Worm (Caenorhabditis elegans) whole organism, late embryonic: ENCODE results near the gene F38B2.6.

Source experiments
- C08G9.2 ChIP-seq: sonication (generic microtip); optimal IDR thresholded peaks from 2 replicates; lab custom pipeline; 2016; ENCODE audit warnings: mild to moderate bottlenecking, missing genetic modification characterization, moderate library complexity, missing compliant biosample characterization
- T23F11.4 ChIP-seq: fragments of 200-800 bp; sonication (Bioruptor generic); optimal IDR thresholded peaks from 2 replicates; lab custom pipeline; 2018; ENCODE audit warnings: mild to moderate bottlenecking, missing genetic modification characterization, missing compliant biosample characterization
- ama-1 ChIP-seq: fragments of 150-350 bp; optimal IDR thresholded peaks from 2 replicates; lab custom pipeline; 2014
- ceh-14 ChIP-seq: sonication (generic microtip); optimal IDR thresholded peaks from 2 replicates; lab custom pipeline; 2016; ENCODE audit warnings: missing genotype, missing genetic modification characterization, missing compliant biosample characterization
- ceh-2 ChIP-seq: sonication (generic microtip); optimal IDR thresholded peaks from 2 replicates; lab custom pipeline; 2016; ENCODE audit warnings: missing genotype, missing genetic modification characterization, missing compliant biosample characterization
- ceh-30 ChIP-seq: fragments of 150-350 bp; optimal IDR thresholded peaks from 2 replicates; lab custom pipeline; 2014; ENCODE audit warnings: missing biosample characterization, missing genetic modification characterization
- ceh-34 ChIP-seq: sonication (generic microtip); optimal IDR thresholded peaks from 2 replicates; lab custom pipeline; 2016; ENCODE audit warnings: mild to moderate bottlenecking, missing genetic modification characterization, missing compliant biosample characterization
- ceh-45 ChIP-seq: fragments of 200-800 bp; sonication (Bioruptor generic); IDR thresholded peaks from 2 replicates; pipeline ENCODE4 v1.3.6; 2022; ENCODE audit warnings: missing genetic modification reagents, missing genetic modification characterization, missing compliant biosample characterization
- ceh-48 ChIP-seq: sonication (generic microtip); optimal IDR thresholded peaks from 2 replicates; lab custom pipeline; 2016; ENCODE audit warnings: missing genetic modification characterization, inconsistent platforms, missing compliant biosample characterization
- ceh-9 ChIP-seq: sonication (generic microtip); optimal IDR thresholded peaks from 2 replicates; lab custom pipeline; 2016; ENCODE audit warnings: mild to moderate bottlenecking, missing genetic modification characterization, inconsistent platforms, missing compliant biosample characterization
- dmd-4 ChIP-seq: sonication (generic microtip); optimal IDR thresholded peaks from 2 replicates; lab custom pipeline; 2016; ENCODE audit warnings: borderline replicate concordance, missing genetic modification characterization, missing compliant biosample characterization
- dve-1 ChIP-seq: sonication (generic microtip); optimal IDR thresholded peaks from 2 replicates; lab custom pipeline; 2017; ENCODE audit warnings: antibody characterized with exemption, mild to moderate bottlenecking, missing genetic modification characterization, missing compliant biosample characterization
- ets-4 ChIP-seq: sonication (generic microtip); optimal IDR thresholded peaks from 2 replicates; lab custom pipeline; 2016; ENCODE audit warnings: missing genetic modification characterization, missing compliant biosample characterization
- fkh-10 ChIP-seq: fragments of 150-350 bp; optimal IDR thresholded peaks from 2 replicates; lab custom pipeline; 2014; ENCODE audit warnings: missing biosample characterization, missing genetic modification reagents, missing genetic modification characterization
- hlh-13 ChIP-seq: fragments of 200-800 bp; sonication (Bioruptor generic); optimal IDR thresholded peaks from 2 replicates; lab custom pipeline; 2018; ENCODE audit warnings: mild to moderate bottlenecking, missing genetic modification characterization, missing compliant biosample characterization
- hlh-15 ChIP-seq: sonication (generic microtip); optimal IDR thresholded peaks from 2 replicates; lab custom pipeline; 2016; ENCODE audit warnings: missing genetic modification characterization, missing compliant biosample characterization
- hlh-30 ChIP-seq: sonication (generic microtip); optimal IDR thresholded peaks from 2 replicates; lab custom pipeline; 2017; ENCODE audit warnings: antibody characterized with exemption, missing genetic modification characterization, missing compliant biosample characterization; ENCODE audit not compliant: insufficient read depth
- hlh-6 ChIP-seq: sonication (generic microtip); optimal IDR thresholded peaks from 2 replicates; lab custom pipeline; 2016; ENCODE audit warnings: missing genotype, missing genetic modification characterization, missing compliant biosample characterization
- hlh-8 ChIP-seq: sonication (generic microtip); optimal IDR thresholded peaks from 2 replicates; lab custom pipeline; 2016; ENCODE audit warnings: missing genotype, missing genetic modification characterization, missing compliant biosample characterization
- lim-6 ChIP-seq: sonication (generic microtip); optimal IDR thresholded peaks from 2 replicates; lab custom pipeline; 2016; ENCODE audit warnings: missing genetic modification characterization, missing compliant biosample characterization
- mec-3 ChIP-seq: sonication (generic microtip); optimal IDR thresholded peaks from 2 replicates; lab custom pipeline; 2016; ENCODE audit warnings: borderline replicate concordance, missing genetic modification characterization, missing compliant biosample characterization
- nfya-1 ChIP-seq: sonication (generic microtip); optimal IDR thresholded peaks from 2 replicates; lab custom pipeline; 2017; ENCODE audit warnings: missing genetic modification characterization, mild to moderate bottlenecking, missing compliant biosample characterization, antibody characterized with exemption, moderate library complexity
- npax-4 ChIP-seq: sonication (generic microtip); optimal IDR thresholded peaks from 2 replicates; lab custom pipeline; 2016; ENCODE audit warnings: missing genetic modification characterization, missing compliant biosample characterization
- pat-9 ChIP-seq: fragments of 200-800 bp; sonication (Bioruptor generic); optimal IDR thresholded peaks from 2 replicates; lab custom pipeline; 2018; ENCODE audit warnings: mild to moderate bottlenecking, missing genetic modification characterization, moderate library complexity, missing compliant biosample characterization
- pha-2 ChIP-seq: sonication (generic microtip); optimal IDR thresholded peaks from 2 replicates; lab custom pipeline; 2017; ENCODE audit warnings: mild to moderate bottlenecking, missing genetic modification characterization, missing compliant biosample characterization
- pha-4 ChIP-seq: fragments of 150-350 bp; optimal IDR thresholded peaks from 2 replicates; lab custom pipeline; 2018; ENCODE audit warnings: missing biosample characterization, missing genetic modification reagents, missing genetic modification characterization
- pqm-1 ChIP-seq: sonication (generic microtip); optimal IDR thresholded peaks from 2 replicates; lab custom pipeline; 2016; ENCODE audit warnings: missing genetic modification characterization, missing compliant biosample characterization
- ref-2 ChIP-seq: sonication (generic microtip); optimal IDR thresholded peaks from 2 replicates; lab custom pipeline; 2016; ENCODE audit warnings: missing genetic modification characterization, missing compliant biosample characterization
- rnt-1 ChIP-seq: sonication (generic microtip); optimal IDR thresholded peaks from 2 replicates; lab custom pipeline; 2016; ENCODE audit warnings: missing genetic modification characterization, missing compliant biosample characterization
- sdc-2 ChIP-seq: sonication (generic microtip); optimal IDR thresholded peaks from 2 replicates; lab custom pipeline; 2016; ENCODE audit warnings: missing genotype, missing genetic modification characterization, missing compliant biosample characterization
- sox-2 ChIP-seq: fragments of 200-800 bp; sonication (Bioruptor generic); IDR thresholded peaks from 2 replicates; pipeline ENCODE4 v1.3.6; 2022; ENCODE audit warnings: missing genetic modification reagents, missing genetic modification characterization, missing compliant biosample characterization
- tbx-2 ChIP-seq: sonication (generic microtip); optimal IDR thresholded peaks from 2 replicates; lab custom pipeline; 2016; ENCODE audit warnings: missing genetic modification characterization, missing compliant biosample characterization
- tbx-7 ChIP-seq: sonication (generic microtip); optimal IDR thresholded peaks from 2 replicates; lab custom pipeline; 2016; ENCODE audit warnings: missing genotype, missing genetic modification characterization, missing compliant biosample characterization
- unc-42 ChIP-seq: sonication (generic microtip); optimal IDR thresholded peaks from 2 replicates; lab custom pipeline; 2016; ENCODE audit warnings: missing genotype, missing genetic modification characterization, missing compliant biosample characterization
- unc-55 ChIP-seq: sonication (generic microtip); optimal IDR thresholded peaks from 2 replicates; lab custom pipeline; 2017; ENCODE audit warnings: missing biosample characterization, missing genetic modification reagents, missing genetic modification characterization
- unc-86 ChIP-seq: sonication (generic microtip); optimal IDR thresholded peaks from 2 replicates; lab custom pipeline; 2016; ENCODE audit warnings: missing genetic modification characterization, missing compliant biosample characterization

The F38B2.6 gene

DNA sequence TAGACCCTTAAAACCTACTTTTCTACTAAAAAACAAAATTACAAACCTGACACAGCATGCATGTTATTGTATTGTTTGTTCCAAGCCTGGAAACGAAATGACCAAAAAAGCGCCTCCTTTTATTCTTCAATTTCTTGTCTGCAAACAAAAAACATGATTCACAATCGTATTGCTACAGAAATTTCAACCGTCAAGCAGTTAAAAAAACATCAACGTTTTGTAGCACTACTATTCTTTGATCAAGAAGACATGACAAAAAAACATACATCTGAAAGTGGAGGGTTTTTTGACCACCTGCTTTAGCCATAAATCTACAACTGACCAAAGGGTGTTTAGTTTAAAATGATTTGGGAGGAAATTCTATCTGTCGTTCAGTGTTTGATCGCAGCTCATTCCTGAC is at the start of gene F38B2.6:
F38B2.6 (minus strand) TSS at position 101 of the 400 bp plus-strand sequence.
- no peak for TF ChIP-seq tbx-2 (tag; lab: Kevin White, UChicago)
- TF ChIP-seq hlh-8 (tag; lab: Kevin White, UChicago): no peak
- no peak for TF ChIP-seq rnt-1 (tag; lab: Kevin White, UChicago)
- no peak for TF ChIP-seq pqm-1 (tag; lab: Kevin White, UChicago)
- no peak for TF ChIP-seq npax-4
- TF ChIP-seq fkh-10 (GFP tag; lab: Kevin White, UChicago): no peak
- TF ChIP-seq lim-6 (tag; lab: Kevin White, UChicago): no peak
- no peak for TF ChIP-seq ceh-9 (tag; lab: Kevin White, UChicago)
- TF ChIP-seq hlh-6 (tag; lab: Kevin White, UChicago): no peak
- TF ChIP-seq, all 69 proteins: peak for 0

ce11 chrX:11329424-11329823 is 48.4 kb upstream of the F38B2.6 start, which contains the start of gene npr-9:
TSS of gene npr-9 (plus strand) at chrX:11329724.
- TF ChIP-seq nfya-1 (tag; lab: Kevin White, UChicago): no peak
- TF ChIP-seq ceh-34 (tag; lab: Kevin White, UChicago): no peak
- no peak for TF ChIP-seq pat-9 (tag; lab: Kevin White, UChicago)
- TF ChIP-seq hlh-13 (GFP tag; lab: Kevin White, UChicago): no peak
- no peak for TF ChIP-seq unc-86 (tag; lab: Kevin White, UChicago)
- TF ChIP-seq unc-42: no peak
- TF ChIP-seq ceh-2: no peak
- no peak for TF ChIP-seq lim-6 (tag; lab: Kevin White, UChicago)
- TF ChIP-seq mec-3 (tag; lab: Kevin White, UChicago): no peak

DNA sequence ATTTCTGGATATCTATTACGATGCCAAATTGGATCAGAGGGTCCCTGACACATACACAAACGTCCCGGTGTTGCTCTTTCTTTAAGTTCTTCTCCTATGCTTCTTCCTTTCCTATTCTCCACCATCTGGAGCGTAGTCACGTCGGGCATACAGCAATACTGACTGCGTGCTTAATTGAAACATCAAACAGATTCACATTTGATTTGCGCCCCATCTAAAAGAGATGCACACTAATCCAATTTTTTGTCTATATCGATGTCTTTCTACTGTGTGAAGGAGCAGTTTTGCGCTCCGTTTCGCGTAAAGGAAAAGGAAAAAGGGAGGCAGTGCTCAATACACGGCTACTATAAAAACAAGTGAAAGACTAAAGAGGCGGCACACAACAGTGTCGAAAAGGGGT is 47.7 kb upstream of the F38B2.6 start:
- TF ChIP-seq hlh-13 (GFP tag; lab: Kevin White, UChicago) (no peak), fkh-10 (GFP tag; lab: Kevin White, UChicago) (no peak), sox-2 (GFP tag; lab: Robert Waterston, UW) (no peak), unc-42 (peak; percentile 87), unc-55 (GFP tag; lab: Kevin White, UChicago) (no peak)
- TF ChIP-seq, all 69 proteins: peak for 1

DNA sequence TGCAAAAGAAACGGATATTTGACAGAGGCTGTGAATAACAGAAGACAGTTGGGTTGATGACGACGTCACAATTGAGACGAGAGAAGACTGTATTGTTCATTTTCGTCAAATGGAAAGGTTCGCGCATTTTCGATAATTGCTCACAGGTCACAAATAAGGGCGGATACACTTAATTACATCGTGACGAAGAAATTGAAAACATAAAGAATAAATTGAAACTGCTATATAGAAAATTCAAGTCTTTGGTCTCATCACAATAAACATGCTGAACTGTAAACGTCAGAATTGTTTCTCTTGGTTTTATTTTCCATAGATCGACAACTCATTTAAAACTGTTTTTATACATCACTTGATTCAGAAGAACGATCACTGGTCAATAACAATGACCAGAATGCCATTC is 45.8 kb upstream of the F38B2.6 start, which contains the start of gene ZK455.5:
ZK455.5 (minus strand) TSS at position 101 of the 400 bp plus-strand sequence.
- TF ChIP-seq npax-4: no peak
- TF ChIP-seq hlh-30 (tag; lab: Kevin White, UChicago): no peak
- TF ChIP-seq unc-42: no peak
- TF ChIP-seq ets-4: no peak
- TF ChIP-seq T23F11.4 (GFP tag; lab: Kevin White, UChicago): no peak
- no peak for TF ChIP-seq dve-1
- TF ChIP-seq ceh-14: no peak
- TF ChIP-seq tbx-7 (tag; lab: Kevin White, UChicago): no peak
- TF ChIP-seq pha-4 (tag; lab: Kevin White, UChicago): no peak
- no peak for TF ChIP-seq hlh-8 (tag; lab: Kevin White, UChicago)
- no peak for TF ChIP-seq sdc-2 (tag; lab: Kevin White, UChicago)
- no peak for TF ChIP-seq hlh-15 (tag; lab: Kevin White, UChicago)
- TF ChIP-seq ref-2: no peak
- TF ChIP-seq ceh-48: no peak
- no peak for TF ChIP-seq hlh-13 (GFP tag; lab: Kevin White, UChicago)
- no peak for TF ChIP-seq dmd-4
- TF ChIP-seq C08G9.2 (tag; lab: Kevin White, UChicago): no peak
- TF ChIP-seq ceh-34 (tag; lab: Kevin White, UChicago): no peak
- no peak for TF ChIP-seq sox-2 (GFP tag; lab: Robert Waterston, UW)

DNA sequence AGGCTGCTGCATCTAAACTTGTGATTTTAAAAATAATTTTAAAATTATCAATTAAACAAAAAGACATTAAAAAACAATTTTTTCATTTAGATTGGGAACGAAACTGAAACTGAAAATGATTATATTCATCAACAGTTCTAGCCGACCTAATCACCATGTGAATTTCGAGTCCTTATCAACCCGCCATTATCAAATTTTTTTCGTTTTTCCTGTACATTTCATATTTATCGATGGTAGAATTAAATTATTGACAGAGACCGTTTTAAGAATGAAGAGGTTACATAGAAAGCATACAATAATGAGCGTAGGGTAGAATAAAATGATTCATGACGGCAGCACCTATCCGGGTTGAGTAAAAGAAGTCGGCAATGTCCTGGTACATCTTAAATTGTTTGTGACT is 43.2 kb upstream of the F38B2.6 start, which contains the start of gene asm-2:
asm-2 (minus strand) TSS at position 12 of the 400 bp plus-strand sequence.
- TF ChIP-seq T23F11.4 (GFP tag; lab: Kevin White, UChicago) (no peak), ama-1 (no peak), ceh-45 (GFP tag; lab: Robert Waterston, UW) (no peak), pha-2 (tag; lab: Kevin White, UChicago) (no peak), hlh-30 (tag; lab: Kevin White, UChicago) (no peak), ceh-30 (no peak), C08G9.2 (tag; lab: Kevin White, UChicago) (no peak)
